Worm (Caenorhabditis elegans) whole organism, L4 larva: ENCODE measurements around the gene pygl-1.

ENCODE experiments used
- D1046.2 ChIP-seq: fragments of 200-800 bp; sonication (Bioruptor generic); IDR thresholded peaks from 2 replicates; pipeline ENCODE4 v1.3.6; 2022; ENCODE audit warnings: missing genetic modification characterization, missing compliant biosample characterization
- F10B5.3 ChIP-seq: sonication (generic microtip); optimal IDR thresholded peaks from 2 replicates; lab custom pipeline; 2016; ENCODE audit warnings: mild to moderate bottlenecking, missing genetic modification characterization, missing compliant biosample characterization
- F44E2.7 ChIP-seq: fragments of 200-800 bp; sonication (Bioruptor generic); IDR thresholded peaks from 2 replicates; pipeline ENCODE4 v2.1.2; 2022; ENCODE audit warnings: missing genetic modification characterization, missing compliant biosample characterization
- R02D3.7 ChIP-seq: fragments of 150-350 bp; sonication (generic microtip); optimal IDR thresholded peaks from 3 replicates; lab custom pipeline; 2014; ENCODE audit warnings: missing biosample characterization, missing genetic modification characterization
- Y48G9A.11 ChIP-seq: fragments of 200-800 bp; sonication (Bioruptor generic); IDR thresholded peaks from 2 replicates; pipeline ENCODE4 v1.3.6; 2022; ENCODE audit warnings: missing genetic modification reagents, missing genetic modification characterization, missing compliant biosample characterization
- Y75B8A.6 ChIP-seq: fragments of 200-800 bp; sonication (Bioruptor generic); IDR thresholded peaks from 2 replicates; pipeline ENCODE4 v1.3.6; 2022; ENCODE audit warnings: missing genetic modification reagents, missing genetic modification characterization, missing compliant biosample characterization
- aly-2 ChIP-seq: sonication (generic microtip); optimal IDR thresholded peaks from 2 replicates; lab custom pipeline; 2018; ENCODE audit warnings: missing biosample characterization, missing genetic modification characterization
- ceh-28 ChIP-seq: fragments of 150-350 bp; optimal IDR thresholded peaks from 2 replicates; lab custom pipeline; 2014; ENCODE audit warnings: missing biosample characterization, missing genetic modification reagents, missing genetic modification characterization
- ceh-82 ChIP-seq: sonication (generic microtip); optimal IDR thresholded peaks from 2 replicates; lab custom pipeline; 2017; ENCODE audit warnings: missing biosample characterization, missing genetic modification characterization
- ces-1 ChIP-seq: fragments of 150-350 bp; sonication (generic microtip); optimal IDR thresholded peaks from 4 replicates; lab custom pipeline; 2014; ENCODE audit warnings: missing biosample characterization, missing genetic modification reagents, missing genetic modification characterization
- daf-16 ChIP-seq, 3 experiments: sonication (generic microtip); optimal IDR thresholded peaks; 2 replicates each; lab custom pipeline; 2016 to 2017; ENCODE audit warnings: missing genetic modification characterization in 3 of 3, missing genetic modification reagents in 3 of 3, mild to moderate bottlenecking in 2 of 3, missing compliant biosample characterization in 2 of 3, missing biosample characterization in 1 of 3, moderate library complexity in 1 of 3
- daf-19 ChIP-seq: fragments of 200-800 bp; sonication (Bioruptor generic); conservative IDR thresholded peaks from 2 replicates; pipeline ENCODE4 v1.3.6; 2022; ENCODE audit warnings: missing genetic modification characterization, missing compliant biosample characterization
- dmd-9 ChIP-seq: fragments of 200-800 bp; sonication (Bioruptor generic); IDR thresholded peaks from 2 replicates; pipeline ENCODE4 v1.3.6; 2022; ENCODE audit warnings: missing genetic modification reagents, missing genetic modification characterization, missing compliant biosample characterization
- duxl-1 ChIP-seq: sonication (generic microtip); optimal IDR thresholded peaks from 2 replicates; lab custom pipeline; 2016; ENCODE audit warnings: mild to moderate bottlenecking, missing genetic modification characterization, moderate library complexity, missing compliant biosample characterization; ENCODE audit not compliant: poor library complexity
- dve-1 ChIP-seq: sonication (generic microtip); optimal IDR thresholded peaks from 2 replicates; lab custom pipeline; 2017; ENCODE audit warnings: antibody characterized with exemption, mild to moderate bottlenecking, missing genetic modification characterization, missing compliant biosample characterization; ENCODE audit not compliant: insufficient read depth
- egl-27 ChIP-seq: sonication (generic microtip); optimal IDR thresholded peaks from 3 replicates; lab custom pipeline; 2017; ENCODE audit warnings: missing biosample characterization, missing genetic modification reagents, missing genetic modification characterization
- egl-43 ChIP-seq: fragments of 200-800 bp; sonication (Bioruptor generic); IDR thresholded peaks from 2 replicates; pipeline ENCODE4 v1.3.6; 2022; ENCODE audit warnings: missing genetic modification reagents, missing genetic modification characterization, missing compliant biosample characterization
- fos-1 ChIP-seq: fragments of 150-350 bp; optimal IDR thresholded peaks from 2 replicates; lab custom pipeline; 2014; ENCODE audit warnings: missing biosample characterization, missing genetic modification characterization
- gei-8 ChIP-seq: fragments of 200-800 bp; sonication (Bioruptor generic); optimal IDR thresholded peaks from 2 replicates; lab custom pipeline; 2018; ENCODE audit warnings: mild to moderate bottlenecking, missing genetic modification characterization, missing compliant biosample characterization
- hif-1 ChIP-seq, 2 experiments: sonication (generic microtip); optimal IDR thresholded peaks; 2 replicates each; lab custom pipeline; 2016 to 2017; ENCODE audit warnings: missing compliant biosample characterization in 2 of 2, missing genetic modification characterization in 2 of 2, missing genetic modification reagents in 2 of 2, missing genotype in 2 of 2, mild to moderate bottlenecking in 1 of 2
- lin-13 ChIP-seq: fragments of 150-350 bp; optimal IDR thresholded peaks from 2 replicates; lab custom pipeline; 2014; ENCODE audit warnings: missing biosample characterization, missing genetic modification reagents, missing genetic modification characterization
- lin-15B ChIP-seq: fragments of 150-350 bp; sonication (generic microtip); optimal IDR thresholded peaks from 3 replicates; lab custom pipeline; 2014; ENCODE audit warnings: missing biosample characterization, missing genetic modification characterization
- lin-39 ChIP-seq: fragments of 150-350 bp; optimal IDR thresholded peaks from 2 replicates; lab custom pipeline; 2014; ENCODE audit warnings: missing biosample characterization, missing genetic modification reagents, missing genetic modification characterization
- madf-9 ChIP-seq: fragments of 200-800 bp; sonication (Bioruptor generic); conservative IDR thresholded peaks from 2 replicates; pipeline ENCODE4 v1.3.6; 2022; ENCODE audit warnings: missing genetic modification reagents, missing genetic modification characterization, missing compliant biosample characterization
- mxl-2 ChIP-seq: fragments of 200-800 bp; sonication (Bioruptor generic); conservative IDR thresholded peaks from 2 replicates; pipeline ENCODE4 v1.3.6; 2022; ENCODE audit warnings: missing genetic modification reagents, missing genetic modification characterization, missing compliant biosample characterization
- nhr-10 ChIP-seq: fragments of 150-350 bp; optimal IDR thresholded peaks from 2 replicates; lab custom pipeline; 2014; ENCODE audit warnings: missing biosample characterization, missing genetic modification characterization
- nhr-102 ChIP-seq: sonication (generic microtip); optimal IDR thresholded peaks from 2 replicates; lab custom pipeline; 2016; ENCODE audit warnings: mild to moderate bottlenecking, missing genetic modification characterization, moderate library complexity, missing compliant biosample characterization
- nhr-111 ChIP-seq: fragments of 200-800 bp; sonication (Bioruptor generic); optimal IDR thresholded peaks from 2 replicates; lab custom pipeline; 2018; ENCODE audit warnings: mild to moderate bottlenecking, missing genetic modification characterization, missing compliant biosample characterization
- nhr-237 ChIP-seq: sonication (generic microtip); optimal IDR thresholded peaks from 2 replicates; lab custom pipeline; 2017; ENCODE audit warnings: missing biosample characterization, missing genetic modification characterization
- nhr-41 ChIP-seq: fragments of 200-800 bp; sonication (Bioruptor generic); IDR thresholded peaks from 2 replicates; pipeline ENCODE4 v1.3.6; 2022; ENCODE audit warnings: missing genetic modification reagents, missing genetic modification characterization, missing compliant biosample characterization
- php-3 ChIP-seq: fragments of 200-800 bp; sonication (Bioruptor generic); IDR thresholded peaks from 2 replicates; pipeline ENCODE4 v1.3.6; 2022; ENCODE audit warnings: missing genetic modification reagents, missing genetic modification characterization, missing compliant biosample characterization
- pqm-1 ChIP-seq: sonication (generic microtip); optimal IDR thresholded peaks from 2 replicates; lab custom pipeline; 2017; ENCODE audit warnings: missing biosample characterization, missing genetic modification characterization
- rbr-2 ChIP-seq: sonication (generic microtip); optimal IDR thresholded peaks from 2 replicates; lab custom pipeline; 2016; ENCODE audit warnings: missing genotype, missing genetic modification characterization, missing compliant biosample characterization
- saeg-2 ChIP-seq: fragments of 200-800 bp; sonication (Bioruptor generic); IDR thresholded peaks from 2 replicates; pipeline ENCODE4 v1.3.6; 2022; ENCODE audit warnings: missing genetic modification reagents, missing genetic modification characterization, missing compliant biosample characterization
- skn-1 ChIP-seq: fragments of 150-350 bp; optimal IDR thresholded peaks from 2 replicates; lab custom pipeline; 2014; ENCODE audit warnings: missing biosample characterization, missing genetic modification characterization
- spr-1 ChIP-seq: sonication (generic microtip); optimal IDR thresholded peaks from 2 replicates; lab custom pipeline; 2016; ENCODE audit warnings: mild to moderate bottlenecking, missing genetic modification characterization, missing compliant biosample characterization
- tag-97 ChIP-seq: fragments of 200-800 bp; sonication (Bioruptor generic); IDR thresholded peaks from 2 replicates; pipeline ENCODE4 v1.3.6; 2022; ENCODE audit warnings: missing genetic modification characterization, missing compliant biosample characterization
- unc-39 ChIP-seq: sonication (generic microtip); optimal IDR thresholded peaks from 2 replicates; lab custom pipeline; 2017; ENCODE audit warnings: missing biosample characterization, missing genetic modification characterization
- vab-7 ChIP-seq: fragments of 200-800 bp; sonication (Bioruptor generic); IDR thresholded peaks from 2 replicates; pipeline ENCODE4 v1.3.6; 2022; ENCODE audit warnings: missing genetic modification reagents, missing genetic modification characterization, missing compliant biosample characterization
- zfp-2 ChIP-seq: sonication (generic microtip); optimal IDR thresholded peaks from 2 replicates; lab custom pipeline; 2016; ENCODE audit warnings: mild to moderate bottlenecking, missing genetic modification characterization, missing compliant biosample characterization
- zip-2 ChIP-seq: fragments of 150-350 bp; optimal IDR thresholded peaks from 2 replicates; lab custom pipeline; 2014; ENCODE audit warnings: missing biosample characterization, missing genetic modification characterization

pygl-1 gene

ce11 chrV:3578813-3579212, at the start of gene pygl-1 (continued):
- TF ChIP-seq madf-9 (GFP tag; lab: Robert Waterston, UW) = 0 out of 2 replicates have a peak, but pooled peaks have one; percentile 10
- no peak for TF ChIP-seq daf-16 (GFP tag; optimal IDR thresholded peaks at IDR 0.05; lab: Kevin White, UChicago)
- peak; percentile 28 for TF ChIP-seq daf-16 (tag; optimal IDR thresholded peaks at IDR 0.05; lab: Kevin White, UChicago)
- no peak for TF ChIP-seq duxl-1 (tag; lab: Kevin White, UChicago)
- TF ChIP-seq nhr-111 (GFP tag; lab: Kevin White, UChicago) = no peak
- TF ChIP-seq gei-8 (GFP tag; lab: Kevin White, UChicago) = no peak
- no peak for TF ChIP-seq ceh-28 (tag; lab: Kevin White, UChicago)

- no peak for TF ChIP-seq nhr-41 (GFP tag; lab: Robert Waterston, UW)
- no peak for TF ChIP-seq nhr-10 (tag; lab: Kevin White, UChicago)
- TF ChIP-seq zfp-2 = no peak
- TF ChIP-seq Y75B8A.6 (GFP tag; lab: Robert Waterston, UW) = no peak
- no peak for TF ChIP-seq php-3
- no peak for TF ChIP-seq egl-43 (GFP tag; lab: Robert Waterston, UW)
- no peak for TF ChIP-seq dmd-9 (GFP tag; lab: Robert Waterston, UW)
These were observed 48.4 kb upstream of the pygl-1 start, which contains the start of gene srbc-66 for ce11 chrV:3530403-3530802. Gene srbc-66 (plus strand): TSS chrV:3530703.

- TF ChIP-seq duxl-1 (tag; lab: Kevin White, UChicago) (no peak), ces-1 (GFP tag; lab: Kevin White, UChicago) (no peak), unc-39 (tag; lab: Kevin White, UChicago) (no peak), daf-19 (GFP tag; lab: Robert Waterston, UW) (no peak), egl-27 (no peak), mxl-2 (GFP tag; lab: Robert Waterston, UW) (no peak), skn-1 (tag; lab: Kevin White, UChicago) (no peak), Y48G9A.11 (GFP tag; lab: Robert Waterston, UW) (no peak), F44E2.7 (GFP tag; lab: Robert Waterston, UW) (no peak), dve-1 (tag; lab: Kevin White, UChicago) (no peak), madf-9 (GFP tag; lab: Robert Waterston, UW) (no peak), rbr-2 (no peak), tag-97 (GFP tag; lab: Robert Waterston, UW) (no peak)
These were observed 43.6 kb upstream of the pygl-1 start, which contains the start of gene nhr-221 for ce11 chrV:3535260-3535659. Gene nhr-221 (minus strand): TSS chrV:3535360.

- TF ChIP-seq lin-15B (tag; lab: Kevin White, UChicago) = no peak
- TF ChIP-seq D1046.2 (GFP tag; lab: Robert Waterston, UW) = no peak
- TF ChIP-seq pqm-1 = no peak
- no peak for TF ChIP-seq saeg-2
- TF ChIP-seq aly-2 (tag; lab: Kevin White, UChicago) = no peak
- TF ChIP-seq spr-1 (tag; lab: Kevin White, UChicago) = no peak
- no peak for TF ChIP-seq rbr-2
- no peak for TF ChIP-seq hif-1 (tag; optimal IDR thresholded peaks at IDR 0.05; lab: Kevin White, UChicago)
- TF ChIP-seq nhr-102 (tag; lab: Kevin White, UChicago) = no peak
- no peak for TF ChIP-seq nhr-237 (tag; lab: Kevin White, UChicago)
- no peak for TF ChIP-seq nhr-111 (GFP tag; lab: Kevin White, UChicago)
- no peak for TF ChIP-seq fos-1 (tag; lab: Kevin White, UChicago)
- TF ChIP-seq ceh-82 = no peak
- TF ChIP-seq R02D3.7 (tag; lab: Kevin White, UChicago) = no peak
- no peak for TF ChIP-seq lin-39 (tag; lab: Kevin White, UChicago)
- TF ChIP-seq F10B5.3 = no peak
- no peak for TF ChIP-seq zip-2 (tag; lab: Kevin White, UChicago)
- no peak for TF ChIP-seq vab-7 (GFP tag; lab: Robert Waterston, UW)
- no peak for TF ChIP-seq ces-1 (GFP tag; lab: Kevin White, UChicago)
- TF ChIP-seq lin-13 (GFP tag; lab: Kevin White, UChicago) = no peak
These were observed 40.5 kb upstream of the pygl-1 start, which contains the start of gene nhr-93 for ce11 chrV:3538307-3538706. Gene nhr-93 (minus strand): TSS chrV:3538407.
